Worm (Caenorhabditis elegans): ENCODE results near the gene D1005.6.

The D1005.6 gene

DNA sequence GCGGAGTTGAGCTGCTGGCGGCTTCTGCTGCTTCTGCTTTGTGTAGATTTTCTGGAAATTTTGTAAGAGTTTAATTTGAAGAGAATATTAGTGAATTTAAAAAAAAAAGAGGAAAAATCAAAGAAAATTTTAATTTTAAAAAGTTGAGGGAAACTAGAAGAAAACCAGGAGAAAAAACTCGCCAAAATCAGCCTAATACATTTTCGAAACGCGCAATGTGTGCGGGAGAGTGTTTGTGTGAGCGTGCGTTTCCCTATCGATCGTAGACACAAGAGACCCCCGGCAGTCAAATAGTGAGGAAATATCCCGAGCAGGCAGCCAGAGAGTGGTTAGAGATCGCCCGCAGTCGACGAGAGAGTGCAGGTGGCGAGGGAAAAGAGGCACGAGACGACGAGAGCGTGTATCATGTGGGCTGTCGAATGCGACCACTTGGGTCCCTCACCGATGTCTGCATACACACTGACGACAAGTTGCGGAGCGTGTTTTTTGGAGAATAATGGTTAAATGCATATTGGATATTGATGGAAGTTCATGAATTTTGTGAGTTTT is 17.9 kb downstream of the D1005.6 start, which contains the start of gene zfp-3 (continued):
- peak; percentile 65 for TF ChIP-seq lin-54 (GFP tag; optimal IDR thresholded peaks at IDR 0.05)
- no peak for TF ChIP-seq F37B4.10 (GFP tag; IDR thresholded peaks at IDR 0.05)
- TF ChIP-seq hmg-20 (GFP tag; IDR thresholded peaks at IDR 0.05): peak; percentile 53; the same call in 1 of the 2 replicates
- TF ChIP-seq athp-1 (tag; optimal IDR thresholded peaks at IDR 0.05): peak; percentile 92
- TF ChIP-seq F23B12.7 (tag; optimal IDR thresholded peaks at IDR 0.05; ENCODE audit: insufficient read depth): no peak
- no peak for TF ChIP-seq ztf-3 (GFP tag; optimal IDR thresholded peaks at IDR 0.05)
- TF ChIP-seq atf-7 (tag; optimal IDR thresholded peaks at IDR 0.05): peak; percentile 92
- TF ChIP-seq nhr-90 (tag; optimal IDR thresholded peaks at IDR 0.05): peak; percentile 44
- peak; percentile 18 for TF ChIP-seq T07F8.4 (tag; optimal IDR thresholded peaks at IDR 0.05)
- TF ChIP-seq rcor-1 (GFP tag; IDR thresholded peaks at IDR 0.05): peak; percentile 55
- peak in 1 of 2 experiments; percentile 64 for TF ChIP-seq let-607 (tag; optimal IDR thresholded peaks at IDR 0.05)
- peak in 1 of 3 experiments; percentile 76 for TF ChIP-seq lin-35 (GFP tag; optimal IDR thresholded peaks at IDR 0.05)
- no peak for TF ChIP-seq nhr-27 (tag; optimal IDR thresholded peaks at IDR 0.05)
- TF ChIP-seq F55B11.4 (tag; optimal IDR thresholded peaks at IDR 0.05; ENCODE audit: borderline replicate concordance, insufficient read depth): no peak
- peak; percentile 70 for TF ChIP-seq repo-1 (tag; optimal IDR thresholded peaks at IDR 0.05)
- TF ChIP-seq B0336.3 (GFP tag; IDR thresholded peaks at IDR 0.05): peak; percentile 88
- TF ChIP-seq Y67H2A.10 (GFP tag; conservative IDR thresholded peaks at IDR 0.05): peak; percentile 87
- peak; percentile 84 for TF ChIP-seq pha-4 (tag; optimal IDR thresholded peaks at IDR 0.05)
- peak; percentile 87 for TF ChIP-seq ZK185.1 (tag; optimal IDR thresholded peaks at IDR 0.05; ENCODE audit: poor library complexity, severe bottlenecking)
- TF ChIP-seq hlh-12 (tag; optimal IDR thresholded peaks at IDR 0.05): no peak
- TF ChIP-seq hmg-1.2 (GFP tag; IDR thresholded peaks at IDR 0.05): peak; percentile 93
- peak; percentile 89 for TF ChIP-seq K11D2.4 (GFP tag; IDR thresholded peaks at IDR 0.05)
- TF ChIP-seq ekl-4 (GFP tag; IDR thresholded peaks at IDR 0.05): peak; percentile 92
- TF ChIP-seq somi-1 (GFP tag; optimal IDR thresholded peaks at IDR 0.05): peak; percentile 75
- TF ChIP-seq ets-4 (GFP tag; optimal IDR thresholded peaks at IDR 0.05): peak; percentile 19
- TF ChIP-seq nhr-179 (tag; optimal IDR thresholded peaks at IDR 0.05): no peak
- TF ChIP-seq ztf-18 (tag; optimal IDR thresholded peaks at IDR 0.05): peak; percentile 39
- TF ChIP-seq attf-6 (GFP tag; IDR thresholded peaks at IDR 0.05): no peak
- TF ChIP-seq madf-10 (tag; optimal IDR thresholded peaks at IDR 0.05): peak; percentile 79

- TF ChIP-seq rec-8 (tag; optimal IDR thresholded peaks at IDR 0.05) (no peak), egl-18 (GFP tag; IDR thresholded peaks at IDR 0.05) (no peak), zfh-2 (GFP tag; conservative IDR thresholded peaks at IDR 0.05) (no peak), mcd-1 (GFP tag; IDR thresholded peaks at IDR 0.05) (no peak), fkh-3 (tag; optimal IDR thresholded peaks at IDR 0.05) (no peak), K11D2.4 (GFP tag; IDR thresholded peaks at IDR 0.05) (peak; percentile 26; the same call in 1 of the 2 replicates), sptf-2 (GFP tag; optimal IDR thresholded peaks at IDR 0.05) (no peak), ztf-26 (tag; optimal IDR thresholded peaks at IDR 0.05) (no peak), F39B2.1 (GFP tag; IDR thresholded peaks at IDR 0.05) (no peak), madf-3 (GFP tag; IDR thresholded peaks at IDR 0.05) (no peak), tlf-1 (GFP tag; optimal IDR thresholded peaks at IDR 0.05) (peak; percentile 33), ceh-91 (GFP tag; IDR thresholded peaks at IDR 0.05) (no peak), pbrm-1 (GFP tag; IDR thresholded peaks at IDR 0.05) (peak; percentile 31; the same call in 1 of the 2 replicates), nfya-2 (GFP tag; IDR thresholded peaks at IDR 0.05) (no peak), ztf-28 (GFP tag; IDR thresholded peaks at IDR 0.05) (no peak), lag-1 (GFP tag; IDR thresholded peaks at IDR 0.05) (0 out of 2 replicates have a peak, but pooled peaks have one; percentile 11), F55B11.4 (tag; optimal IDR thresholded peaks at IDR 0.05; ENCODE audit: borderline replicate concordance, insufficient read depth) (no peak), ama-1 (optimal IDR thresholded peaks at IDR 0.05) (peak; percentile 76), ama-1 (GFP tag; optimal IDR thresholded peaks at IDR 0.05) (no peak), ets-4 (GFP tag; optimal IDR thresholded peaks at IDR 0.05) (no peak), hmg-1.2 (GFP tag; IDR thresholded peaks at IDR 0.05) (peak; percentile 25; the same call in 1 of the 2 replicates), nfya-1 (tag; optimal IDR thresholded peaks at IDR 0.05; ENCODE audit: borderline replicate concordance, insufficient read depth) (no peak), dox-1 (GFP tag; IDR thresholded peaks at IDR 0.05) (0 out of 2 replicates have a peak, but pooled peaks have one; percentile 16)
Observed at ce11 chrX:1445696-1446095, 18.9 kb downstream of the D1005.6 start.
